Fruit fly (Drosophila melanogaster) whole organism: ENCODE data around the gene cindr.

Experiments
- CG8478 ChIP-seq: fragments of >200 bp; optimal IDR thresholded peaks from 2 replicates; lab custom pipeline; 2018; ENCODE audit warnings: inconsistent platforms
- Dll ChIP-seq: fragments of >200 bp; optimal IDR thresholded peaks from 2 replicates; lab custom pipeline; 2017
- EcR ChIP-seq, 2 experiments: fragments of >200 bp; optimal IDR thresholded peaks; 2 replicates each; lab custom pipeline; 2017; ENCODE audit warnings: missing biosample characterization in 2 of 2, missing genetic modification characterization in 2 of 2, missing genetic modification reagents in 2 of 2
- pan ChIP-seq: fragments of >200 bp; optimal IDR thresholded peaks from 2 replicates; lab custom pipeline; 2017
- psq ChIP-seq: fragments of >200 bp; optimal IDR thresholded peaks from 2 replicates; lab custom pipeline; 2017
- usp ChIP-seq: fragments of >200 bp; optimal IDR thresholded peaks from 2 replicates; lab custom pipeline; 2017; ENCODE audit warnings: missing biosample characterization, missing genetic modification characterization, mixed read lengths

dm6 chr3R:30856596-30856995, 48.2 kb downstream of the cindr start:
- TF ChIP-seq psq (lab: Kevin White, UChicago), result no peak
- TF ChIP-seq pan (lab: Kevin White, UChicago), result no peak
- TF ChIP-seq usp (GFP tag; lab: Kevin White, UChicago), result no peak
- TF ChIP-seq CG8478, result no peak
- TF ChIP-seq Dll (lab: Kevin White, UChicago), result no peak
- TF ChIP-seq EcR (GFP tag; optimal IDR thresholded peaks at IDR 0.05; lab: Kevin White, UChicago), result no peak
